Worm (Caenorhabditis elegans) whole organism, L2 larva: ENCODE data around the gene xbp-1.
A peak's percentile ranks its signal among the peaks of the same experiment; 100 is the strongest.

ENCODE experiments used
- F13H6.1 ChIP-seq: sonication (generic microtip); optimal IDR thresholded peaks from 2 replicates; lab custom pipeline; 2016; ENCODE audit warnings: missing genetic modification characterization, missing compliant biosample characterization
- R02D3.7 ChIP-seq: fragments of 150-350 bp; optimal IDR thresholded peaks from 2 replicates; lab custom pipeline; 2014; ENCODE audit warnings: missing biosample characterization, missing genetic modification characterization
- ZK546.5 ChIP-seq: sonication (generic microtip); optimal IDR thresholded peaks from 2 replicates; lab custom pipeline; 2017; ENCODE audit warnings: missing biosample characterization, missing genetic modification characterization
- alr-1 ChIP-seq: fragments of 150-350 bp; optimal IDR thresholded peaks from 2 replicates; lab custom pipeline; 2014; ENCODE audit warnings: missing biosample characterization, missing genetic modification characterization
- aly-2 ChIP-seq: fragments of 150-350 bp; optimal IDR thresholded peaks from 2 replicates; lab custom pipeline; 2014; ENCODE audit warnings: missing biosample characterization, missing genetic modification characterization
- ceh-16 ChIP-seq: fragments of 150-350 bp; optimal IDR thresholded peaks from 2 replicates; lab custom pipeline; 2014; ENCODE audit warnings: missing biosample characterization, missing genetic modification characterization
- ceh-82 ChIP-seq: fragments of 150-350 bp; optimal IDR thresholded peaks from 2 replicates; lab custom pipeline; 2014; ENCODE audit warnings: missing biosample characterization, missing genetic modification characterization
- dmd-4 ChIP-seq: sonication (generic microtip); optimal IDR thresholded peaks from 2 replicates; lab custom pipeline; 2017; ENCODE audit warnings: missing biosample characterization, missing genetic modification characterization
- egl-27 ChIP-seq: sonication (generic microtip); optimal IDR thresholded peaks from 3 replicates; lab custom pipeline; 2017; ENCODE audit warnings: missing biosample characterization, missing genetic modification reagents, missing genetic modification characterization
- elt-1 ChIP-seq: fragments of 150-350 bp; optimal IDR thresholded peaks from 2 replicates; lab custom pipeline; 2014; ENCODE audit warnings: missing biosample characterization, missing genetic modification characterization
- fos-1 ChIP-seq: fragments of 150-350 bp; optimal IDR thresholded peaks from 2 replicates; lab custom pipeline; 2014; ENCODE audit warnings: missing biosample characterization, missing genetic modification characterization
- gmeb-1 ChIP-seq: fragments of 150-350 bp; optimal IDR thresholded peaks from 2 replicates; lab custom pipeline; 2014; ENCODE audit warnings: missing biosample characterization, missing genetic modification characterization
- lin-11 ChIP-seq: fragments of 150-350 bp; sonication (generic microtip); optimal IDR thresholded peaks from 2 replicates; lab custom pipeline; 2014; ENCODE audit warnings: missing biosample characterization, missing genetic modification characterization, inconsistent platforms, mixed read lengths
- lin-13 ChIP-seq: fragments of 150-350 bp; optimal IDR thresholded peaks from 2 replicates; lab custom pipeline; 2014; ENCODE audit warnings: missing biosample characterization, missing genetic modification reagents, missing genetic modification characterization
- lin-39 ChIP-seq: fragments of 150-350 bp; optimal IDR thresholded peaks from 2 replicates; lab custom pipeline; 2014; ENCODE audit warnings: missing biosample characterization, missing genetic modification reagents, missing genetic modification characterization
- lsy-2 ChIP-seq, 2 experiments: fragments of 150-350 bp in 1 of 2; sonication (generic microtip) in 1 of 2; optimal IDR thresholded peaks; 2 replicates each; lab custom pipeline; 2014 to 2017; ENCODE audit warnings: missing biosample characterization in 2 of 2, missing genetic modification characterization in 2 of 2
- mbf-1 ChIP-seq: sonication (generic microtip); optimal IDR thresholded peaks from 2 replicates; lab custom pipeline; 2017; ENCODE audit warnings: missing biosample characterization, missing genetic modification characterization
- mdl-1 ChIP-seq, 2 experiments: fragments of 150-350 bp in 1 of 2; sonication (generic microtip) in 1 of 2; optimal IDR thresholded peaks; 2 replicates each; lab custom pipeline; 2017; ENCODE audit warnings: missing biosample characterization in 2 of 2, missing genetic modification characterization in 2 of 2
- nhr-10 ChIP-seq: sonication (generic microtip); optimal IDR thresholded peaks from 2 replicates; lab custom pipeline; 2017; ENCODE audit warnings: missing biosample characterization, missing genetic modification characterization
- nhr-12 ChIP-seq: fragments of 150-350 bp; optimal IDR thresholded peaks from 2 replicates; lab custom pipeline; 2014; ENCODE audit warnings: missing biosample characterization, missing genetic modification characterization
- nhr-129 ChIP-seq: fragments of 150-350 bp; optimal IDR thresholded peaks from 2 replicates; lab custom pipeline; 2014; ENCODE audit warnings: missing biosample characterization, missing genetic modification characterization
- nhr-23 ChIP-seq: fragments of 150-350 bp; optimal IDR thresholded peaks from 2 replicates; lab custom pipeline; 2014; ENCODE audit warnings: missing biosample characterization, missing genetic modification reagents, missing genetic modification characterization
- nhr-237 ChIP-seq: fragments of 150-350 bp; optimal IDR thresholded peaks from 2 replicates; lab custom pipeline; 2014; ENCODE audit warnings: missing biosample characterization, missing genetic modification characterization
- nhr-25 ChIP-seq: fragments of 150-350 bp; sonication (generic microtip); optimal IDR thresholded peaks from 3 replicates; lab custom pipeline; 2014; ENCODE audit warnings: missing biosample characterization, missing genetic modification characterization
- nhr-6 ChIP-seq: fragments of 150-350 bp; optimal IDR thresholded peaks from 2 replicates; lab custom pipeline; 2014; ENCODE audit warnings: missing biosample characterization, missing genetic modification characterization
- sem-4 ChIP-seq: fragments of 150-350 bp; optimal IDR thresholded peaks from 2 replicates; lab custom pipeline; 2014; ENCODE audit warnings: missing biosample characterization, missing genetic modification reagents, missing genetic modification characterization
- skn-1 ChIP-seq: sonication (generic microtip); optimal IDR thresholded peaks from 2 replicates; lab custom pipeline; 2017; ENCODE audit warnings: missing biosample characterization, missing genetic modification characterization
- sma-3 ChIP-seq: sonication (generic microtip); optimal IDR thresholded peaks from 2 replicates; lab custom pipeline; 2016; ENCODE audit warnings: missing genetic modification reagents, missing genetic modification characterization, missing compliant biosample characterization
- sma-9 ChIP-seq, 2 experiments: fragments of 150-350 bp in 1 of 2; sonication (generic microtip) in 1 of 2; optimal IDR thresholded peaks; 2 replicates each; lab custom pipeline; 2014 to 2016; ENCODE audit warnings: missing genetic modification characterization in 2 of 2, mild to moderate bottlenecking in 1 of 2, missing biosample characterization in 1 of 2, missing compliant biosample characterization in 1 of 2, missing genetic modification reagents in 1 of 2, moderate library complexity in 1 of 2
- snpc-4 ChIP-seq: fragments of 150-350 bp; optimal IDR thresholded peaks from 2 replicates; lab custom pipeline; 2014; ENCODE audit warnings: missing biosample characterization, missing genetic modification characterization
- unc-55 ChIP-seq: fragments of 150-350 bp; sonication (generic microtip); optimal IDR thresholded peaks from 3 replicates; lab custom pipeline; 2014; ENCODE audit warnings: missing biosample characterization, missing genetic modification reagents, missing genetic modification characterization
- unc-62 ChIP-seq: fragments of 150-350 bp; optimal IDR thresholded peaks from 2 replicates; lab custom pipeline; 2014; ENCODE audit warnings: missing biosample characterization, missing genetic modification reagents, missing genetic modification characterization
- zag-1 ChIP-seq: fragments of 150-350 bp; optimal IDR thresholded peaks from 2 replicates; lab custom pipeline; 2014; ENCODE audit warnings: missing biosample characterization, missing genetic modification characterization

Gene xbp-1

ce11 chrIII:4223668-4224127, 30.1 kb downstream of the xbp-1 start (continued):
- TF ChIP-seq nhr-6 (tag; lab: Kevin White, UChicago) (peak; percentile 53), dmd-4 (tag; lab: Kevin White, UChicago) (no peak), mbf-1 (tag; lab: Kevin White, UChicago) (no peak), nhr-23 (no peak), zag-1 (tag; lab: Kevin White, UChicago) (peak; percentile 90), ceh-82 (tag; lab: Kevin White, UChicago) (no peak), nhr-10 (tag; lab: Kevin White, UChicago) (peak; percentile 20), aly-2 (tag; lab: Kevin White, UChicago) (no peak), sma-9 (GFP tag; optimal IDR thresholded peaks at IDR 0.05; lab: Kevin White, UChicago) (peak; percentile 83), sma-9 (tag; optimal IDR thresholded peaks at IDR 0.05; lab: Kevin White, UChicago) (no peak), lin-11 (tag; lab: Kevin White, UChicago) (peak; percentile 75), mdl-1 (tag; optimal IDR thresholded peaks at IDR 0.05; lab: Kevin White, UChicago) (peak; percentile 84 to 91), lin-39 (tag; lab: Kevin White, UChicago) (no peak), elt-1 (no peak), alr-1 (tag; lab: Kevin White, UChicago) (no peak), ZK546.5 (no peak), F13H6.1 (peak; percentile 95), lin-13 (GFP tag; lab: Kevin White, UChicago) (peak; percentile 83), sma-3 (GFP tag; lab: Kevin White, UChicago) (peak; percentile 52), ceh-16 (tag; lab: Kevin White, UChicago) (no peak)

- no peak for TF ChIP-seq skn-1
- no peak for TF ChIP-seq unc-55
- TF ChIP-seq unc-62 (GFP tag; lab: Kevin White, UChicago) = no peak
- TF ChIP-seq lsy-2 (tag; optimal IDR thresholded peaks at IDR 0.05; lab: Kevin White, UChicago) = no peak
- no peak for TF ChIP-seq ZK546.5
- TF ChIP-seq mdl-1 (tag; optimal IDR thresholded peaks at IDR 0.05; lab: Kevin White, UChicago) = no peak
- no peak for TF ChIP-seq aly-2 (tag; lab: Kevin White, UChicago)
These were observed 31.1 kb downstream of the xbp-1 start for ce11 chrIII:4224722-4225121.

- TF ChIP-seq ceh-16 (tag; lab: Kevin White, UChicago) (no peak), fos-1 (tag; lab: Kevin White, UChicago) (peak; percentile 80), nhr-129 (no peak), snpc-4 (tag; lab: Kevin White, UChicago) (no peak), unc-55 (no peak), zag-1 (tag; lab: Kevin White, UChicago) (no peak)
These were observed 33.8 kb downstream of the xbp-1 start for ce11 chrIII:4227363-4227762.

- TF ChIP-seq sem-4 (tag; lab: Kevin White, UChicago) = no peak
- TF ChIP-seq lsy-2 (tag; optimal IDR thresholded peaks at IDR 0.05; lab: Kevin White, UChicago) = no peak
- TF ChIP-seq unc-55 = no peak
- TF ChIP-seq zag-1 (tag; lab: Kevin White, UChicago) = no peak
- TF ChIP-seq gmeb-1 (tag; lab: Kevin White, UChicago) = no peak
- no peak for TF ChIP-seq nhr-25 (tag; lab: Kevin White, UChicago)
- TF ChIP-seq nhr-129 = no peak
- no peak for TF ChIP-seq lin-13 (GFP tag; lab: Kevin White, UChicago)
- TF ChIP-seq lin-39 (tag; lab: Kevin White, UChicago) = no peak
- TF ChIP-seq elt-1 = no peak
- TF ChIP-seq aly-2 (tag; lab: Kevin White, UChicago) = no peak
- no peak for TF ChIP-seq ceh-82 (tag; lab: Kevin White, UChicago)
- TF ChIP-seq F13H6.1 = no peak
- TF ChIP-seq nhr-6 (tag; lab: Kevin White, UChicago) = no peak
- TF ChIP-seq, all 48 proteins: peak for 0
These were observed 34.4 kb downstream of the xbp-1 start, which contains the start of gene mpk-1 for ce11 chrIII:4228008-4228407. Gene mpk-1 (minus strand): TSS chrIII:4228108.

- TF ChIP-seq nhr-12 (tag; lab: Kevin White, UChicago) (no peak), nhr-237 (tag; lab: Kevin White, UChicago) (no peak), R02D3.7 (no peak), fos-1 (tag; lab: Kevin White, UChicago) (no peak), zag-1 (tag; lab: Kevin White, UChicago) (no peak), egl-27 (tag; lab: Kevin White, UChicago) (no peak), lin-11 (tag; lab: Kevin White, UChicago) (no peak), mdl-1 (tag; optimal IDR thresholded peaks at IDR 0.05; lab: Kevin White, UChicago) (no peak)
These were observed 35.2 kb downstream of the xbp-1 start, which contains the start of gene F43C1.5 for ce11 chrIII:4228841-4229240. Gene F43C1.5 (plus strand): TSS chrIII:4229141.
